Fruit fly (Drosophila melanogaster) whole organism, embryonic: Measurements from ENCODE around the gene TBC1D16.

Source experiments
- CG10431 ChIP-seq: fragments of 200-800 bp; sonication (Bioruptor generic); optimal IDR thresholded peaks from 3 replicates; lab custom pipeline; 2018; ENCODE audit warnings: missing biosample characterization, mild to moderate bottlenecking, missing genetic modification characterization
- CG11504 ChIP-seq: fragments of 200-800 bp; sonication (Bioruptor generic); optimal IDR thresholded peaks from 3 replicates; lab custom pipeline; 2019; ENCODE audit warnings: missing biosample characterization, mild to moderate bottlenecking, missing genetic modification characterization, moderate library complexity
- CG12769 ChIP-seq: fragments of 200-800 bp; sonication (Bioruptor generic); optimal IDR thresholded peaks from 2 replicates; lab custom pipeline; 2019; ENCODE audit warnings: missing biosample characterization, mild to moderate bottlenecking, missing genetic modification characterization, moderate library complexity
- CG14014 ChIP-seq: fragments of 200-800 bp; sonication (Bioruptor generic); IDR thresholded peaks from 2 replicates; pipeline ENCODE4 v1.3.6; 2022; ENCODE audit warnings: missing biosample characterization, missing genetic modification characterization
- CG14860 ChIP-seq: fragments of 200-800 bp; sonication (Bioruptor generic); IDR thresholded peaks from 3 replicates; pipeline ENCODE4 v1.3.6; 2022; ENCODE audit warnings: missing biosample characterization, missing genetic modification characterization; ENCODE audit not compliant: partially characterized antibody
- CG17802 ChIP-seq: fragments of 200-800 bp; sonication (Bioruptor generic); optimal IDR thresholded peaks from 2 replicates; lab custom pipeline; 2018; ENCODE audit warnings: missing biosample characterization, mild to moderate bottlenecking, missing genetic modification characterization, moderate library complexity
- CG1792 ChIP-seq: fragments of 200-800 bp; sonication (Bioruptor generic); optimal IDR thresholded peaks from 2 replicates; lab custom pipeline; 2016; ENCODE audit warnings: missing biosample characterization, missing genetic modification characterization
- CG2199 ChIP-seq: fragments of 200-800 bp; sonication (Bioruptor generic); IDR thresholded peaks from 3 replicates; pipeline ENCODE4 v1.3.6; 2022; ENCODE audit warnings: missing biosample characterization, missing genetic modification characterization
- CG2889 ChIP-seq: fragments of 200-800 bp; sonication (Bioruptor generic); IDR thresholded peaks from 3 replicates; pipeline ENCODE4 v1.3.6; 2022; ENCODE audit warnings: missing biosample characterization, missing genetic modification characterization
- CG31365 ChIP-seq: fragments of 200-800 bp; sonication (Bioruptor generic); optimal IDR thresholded peaks from 2 replicates; lab custom pipeline; 2018; ENCODE audit warnings: missing biosample characterization, mild to moderate bottlenecking, missing genetic modification characterization
- CG4360 ChIP-seq: fragments of 200-800 bp; sonication (Bioruptor generic); IDR thresholded peaks from 2 replicates; pipeline ENCODE4 v1.3.6; 2022; ENCODE audit warnings: missing biosample characterization, missing genetic modification characterization
- CG6683 ChIP-seq: fragments of 200-800 bp; sonication (Bioruptor generic); optimal IDR thresholded peaks from 2 replicates; lab custom pipeline; 2017; ENCODE audit warnings: missing biosample characterization, mild to moderate bottlenecking, missing genetic modification characterization, missing genetic modification reagents
- CG6791 ChIP-seq: fragments of 200-800 bp; sonication (Bioruptor generic); IDR thresholded peaks from 3 replicates; pipeline ENCODE4 v1.3.6; 2022; ENCODE audit warnings: missing biosample characterization, missing genetic modification characterization; ENCODE audit not compliant: partially characterized antibody
- CG6813 ChIP-seq: fragments of 200-800 bp; sonication (Bioruptor generic); optimal IDR thresholded peaks from 2 replicates; lab custom pipeline; 2017; ENCODE audit warnings: missing biosample characterization, missing genetic modification characterization, mild to moderate bottlenecking, moderate library complexity, missing genetic modification reagents
- CG7357 ChIP-seq: fragments of 200-800 bp; sonication (Bioruptor generic); IDR thresholded peaks from 3 replicates; pipeline ENCODE4 v1.3.6; 2022; ENCODE audit warnings: missing biosample characterization, missing genetic modification characterization
- CG7372 ChIP-seq: fragments of 200-800 bp; sonication (Bioruptor generic); IDR thresholded peaks from 2 replicates; pipeline ENCODE4 v1.3.6; 2022; ENCODE audit warnings: missing biosample characterization, missing genetic modification characterization
- CG7963 ChIP-seq: fragments of 200-800 bp; sonication (Bioruptor generic); IDR thresholded peaks from 3 replicates; pipeline ENCODE4 v1.3.6; 2022; ENCODE audit warnings: missing biosample characterization, missing genetic modification characterization; ENCODE audit not compliant: partially characterized antibody
- CG8281 ChIP-seq: fragments of 200-800 bp; sonication (Bioruptor generic); optimal IDR thresholded peaks from 2 replicates; lab custom pipeline; 2018; ENCODE audit warnings: missing biosample characterization, mild to moderate bottlenecking, missing genetic modification characterization, moderate library complexity
- CG8290 ChIP-seq, 3 experiments: fragments of 200-800 bp; sonication (Bioruptor generic); optimal IDR thresholded peaks; 2 replicates each; lab custom pipeline; 2016 to 2019; ENCODE audit warnings: missing biosample characterization in 3 of 3, missing genetic modification characterization in 3 of 3, mild to moderate bottlenecking in 2 of 3, moderate library complexity in 1 of 3
- Camta ChIP-seq: fragments of 200-800 bp; sonication (Bioruptor generic); optimal IDR thresholded peaks from 2 replicates; lab custom pipeline; 2016; ENCODE audit warnings: missing biosample characterization, missing genetic modification characterization
- Doc2 ChIP-seq: fragments of 200-800 bp; sonication (Bioruptor generic); IDR thresholded peaks from 2 replicates; pipeline ENCODE4 v1.3.6; 2022; ENCODE audit warnings: missing biosample characterization, missing genetic modification characterization
- Doc3 ChIP-seq: fragments of 200-800 bp; sonication (Bioruptor generic); IDR thresholded peaks from 3 replicates; pipeline ENCODE4 v1.3.6; 2022; ENCODE audit warnings: missing biosample characterization, missing genetic modification characterization; ENCODE audit not compliant: partially characterized antibody
- H15 ChIP-seq: fragments of 200-800 bp; sonication (Bioruptor generic); IDR thresholded peaks from 3 replicates; pipeline ENCODE4 v1.3.6; 2022; ENCODE audit warnings: missing biosample characterization, missing genetic modification characterization
- Med ChIP-seq: fragments of 200-800 bp; sonication (Bioruptor generic); peaks from one replicate; lab custom pipeline; 2016; ENCODE audit warnings: missing biosample characterization, missing genetic modification characterization, mild to moderate bottlenecking, inconsistent platforms, moderate library complexity
- Myb ChIP-seq: fragments of 200-800 bp; sonication (Bioruptor generic); optimal IDR thresholded peaks from 2 replicates; lab custom pipeline; 2016; ENCODE audit warnings: missing biosample characterization, missing genetic modification characterization
- PHDP ChIP-seq: fragments of 200-800 bp; sonication (Bioruptor generic); optimal IDR thresholded peaks from 3 replicates; lab custom pipeline; 2018; ENCODE audit warnings: missing biosample characterization, mild to moderate bottlenecking, missing genetic modification characterization, moderate library complexity
- Poxn ChIP-seq: fragments of 200-800 bp; sonication (Bioruptor generic); IDR thresholded peaks from 2 replicates; pipeline ENCODE4 v1.3.6; 2022; ENCODE audit warnings: missing biosample characterization, missing genetic modification characterization
- Tbp ChIP-seq: fragments of >200 bp; optimal IDR thresholded peaks from 2 replicates; lab custom pipeline; 2018; ENCODE audit warnings: missing biosample characterization, missing genetic modification characterization
- az2 ChIP-seq: fragments of 200-800 bp; sonication (Bioruptor generic); optimal IDR thresholded peaks from 3 replicates; lab custom pipeline; 2016; ENCODE audit warnings: missing biosample characterization, missing genetic modification characterization
- chif ChIP-seq, 2 experiments: fragments of 200-800 bp; sonication (Bioruptor generic); optimal IDR thresholded peaks; 3 replicates each; lab custom pipeline; 2016; ENCODE audit warnings: missing biosample characterization in 2 of 2, missing genetic modification characterization in 2 of 2
- chinmo ChIP-seq: fragments of 200-800 bp; sonication (Bioruptor generic); IDR thresholded peaks from 4 replicates; pipeline ENCODE4 v1.3.6; 2022; ENCODE audit warnings: missing biosample characterization, missing genetic modification characterization; ENCODE audit not compliant: partially characterized antibody
- corto ChIP-seq: fragments of 200-800 bp; sonication (Bioruptor generic); optimal IDR thresholded peaks from 2 replicates; lab custom pipeline; 2016; ENCODE audit warnings: missing biosample characterization, mild to moderate bottlenecking, missing genetic modification characterization, moderate library complexity
- croc ChIP-seq: fragments of 200-800 bp; sonication (Bioruptor generic); conservative IDR thresholded peaks from 3 replicates; pipeline ENCODE4 v1.3.6; 2022; ENCODE audit warnings: missing biosample characterization, missing genetic modification characterization
- crol ChIP-seq: fragments of 200-800 bp; sonication (Bioruptor generic); IDR thresholded peaks from 2 replicates; pipeline ENCODE4 v1.3.6; 2022; ENCODE audit warnings: missing biosample characterization, missing genetic modification characterization
- cwo ChIP-seq: fragments of 200-800 bp; sonication (Bioruptor generic); optimal IDR thresholded peaks from 3 replicates; lab custom pipeline; 2017; ENCODE audit warnings: missing biosample characterization, missing genetic modification characterization, mild to moderate bottlenecking, moderate library complexity, missing genetic modification reagents
- ems ChIP-seq: fragments of 200-800 bp; sonication (Bioruptor generic); optimal IDR thresholded peaks from 3 replicates; lab custom pipeline; 2016; ENCODE audit warnings: missing biosample characterization, missing genetic modification characterization
- gfzf ChIP-seq: fragments of 200-800 bp; sonication (Bioruptor generic); optimal IDR thresholded peaks from 2 replicates; lab custom pipeline; 2016; ENCODE audit warnings: missing biosample characterization, mild to moderate bottlenecking, missing genetic modification characterization, moderate library complexity
- grau ChIP-seq: fragments of 200-800 bp; optimal IDR thresholded peaks from 3 replicates; lab custom pipeline; 2019; ENCODE audit warnings: missing biosample characterization, mild to moderate bottlenecking, missing genetic modification characterization, moderate library complexity
- gsb-n ChIP-seq: fragments of 200-800 bp; sonication (Bioruptor generic); optimal IDR thresholded peaks from 3 replicates; lab custom pipeline; 2018; ENCODE audit warnings: missing biosample characterization, mild to moderate bottlenecking, missing genetic modification characterization
- hkb ChIP-seq, 2 experiments: fragments of 200-800 bp in 1 of 2; fragments of >200 bp in 1 of 2; sonication (Bioruptor generic) in 1 of 2; IDR thresholded peaks in 1 of 2; optimal IDR thresholded peaks in 1 of 2; 2 replicates each; pipeline versions ENCODE4 v1.3.6 to Lab custom; 2017 to 2022; ENCODE audit warnings: missing biosample characterization in 1 of 2, missing genetic modification characterization in 1 of 2
- jing ChIP-seq: fragments of 200-800 bp; sonication (Bioruptor generic); optimal IDR thresholded peaks from 2 replicates; lab custom pipeline; 2018; ENCODE audit warnings: missing biosample characterization, mild to moderate bottlenecking, missing genetic modification characterization
- jumu ChIP-seq: fragments of 200-800 bp; sonication (Bioruptor generic); optimal IDR thresholded peaks from 3 replicates; lab custom pipeline; 2016; ENCODE audit warnings: missing biosample characterization, missing genetic modification characterization
- salm ChIP-seq: fragments of 200-800 bp; sonication (Bioruptor generic); optimal IDR thresholded peaks from 2 replicates; lab custom pipeline; 2018; ENCODE audit warnings: missing biosample characterization, mild to moderate bottlenecking, missing genetic modification characterization
- so ChIP-seq: fragments of 200-800 bp; sonication (Bioruptor generic); IDR thresholded peaks from 3 replicates; pipeline ENCODE4 v1.3.6; 2022; ENCODE audit warnings: missing biosample characterization, missing genetic modification characterization
- sr ChIP-seq: fragments of 200-800 bp; sonication (Bioruptor generic); IDR thresholded peaks from 3 replicates; pipeline ENCODE4 v1.3.6; 2022; ENCODE audit warnings: missing biosample characterization, missing genetic modification characterization
- vfl ChIP-seq: fragments of 200-800 bp; sonication (Bioruptor generic); optimal IDR thresholded peaks from 2 replicates; lab custom pipeline; 2016; ENCODE audit warnings: missing biosample characterization, missing genetic modification characterization
- zf30C ChIP-seq: fragments of 200-800 bp; sonication (Bioruptor generic); optimal IDR thresholded peaks from 3 replicates; lab custom pipeline; 2018; ENCODE audit warnings: missing biosample characterization, mild to moderate bottlenecking, missing genetic modification characterization

Gene TBC1D16

dm6 chr2L:10472257-10472656 lies 36.8 kb upstream of the TBC1D16 start (continued):
- no peak for TF ChIP-seq vfl
- no peak for TF ChIP-seq ems (GFP tag; lab: Kevin White, UChicago)
- no peak for TF ChIP-seq CG6791 (GFP tag; lab: Robert Waterston, UW)
- no peak for TF ChIP-seq Myb
- no peak for TF ChIP-seq CG1792 (GFP tag; lab: Kevin White, UChicago)
- TF ChIP-seq CG10431 (GFP tag; lab: Kevin White, UChicago): no peak
- no peak for TF ChIP-seq CG17802 (tag; lab: Kevin White, UChicago)
- TF ChIP-seq zf30C (GFP tag; lab: Kevin White, UChicago): no peak

dm6 chr2L:10470211-10470610 lies 34.8 kb upstream of the TBC1D16 start:
- TF ChIP-seq chif (GFP tag; optimal IDR thresholded peaks at IDR 0.05; lab: Kevin White, UChicago) (no peak), Med (GFP tag; lab: Kevin White, UChicago) (peak; percentile 2), chinmo (0 out of 4 replicates have a peak, but pooled peaks have one; percentile 30), sr (GFP tag; lab: Robert Waterston, UW) (0 out of 3 replicates have a peak, but pooled peaks have one; percentile 37), CG8290 (GFP tag; optimal IDR thresholded peaks at IDR 0.05; lab: Kevin White, UChicago) (no peak), CG8290 (tag; optimal IDR thresholded peaks at IDR 0.05; lab: Kevin White, UChicago) (peak in 1 of 2 experiments; percentile 3), CG14014 (GFP tag; lab: Robert Waterston, UW) (peak; percentile 13; the same call in 1 of the 2 replicates), CG2199 (GFP tag; lab: Robert Waterston, UW) (peak; percentile 98), Doc2 (GFP tag; lab: Robert Waterston, UW) (no peak), CG7963 (GFP tag; lab: Robert Waterston, UW) (no peak), CG31365 (tag; lab: Kevin White, UChicago) (no peak), so (0 out of 3 replicates have a peak, but pooled peaks have one; percentile 36)

- peak; percentile 96 for TF ChIP-seq cwo (GFP tag; lab: Kevin White, UChicago)
- TF ChIP-seq gfzf (GFP tag; lab: Kevin White, UChicago): no peak
- no peak for TF ChIP-seq CG7372 (GFP tag; lab: Robert Waterston, UW)
- no peak for TF ChIP-seq jing (GFP tag; lab: Kevin White, UChicago)
- no peak for TF ChIP-seq PHDP (tag; lab: Kevin White, UChicago)
- TF ChIP-seq CG6813 (GFP tag; lab: Kevin White, UChicago): no peak
- no peak for TF ChIP-seq CG11504 (tag; lab: Kevin White, UChicago)
- no peak for TF ChIP-seq Tbp (GFP tag; lab: Kevin White, UChicago)
- no peak for TF ChIP-seq gsb-n (tag; lab: Kevin White, UChicago)
- TF ChIP-seq hkb (optimal IDR thresholded peaks at IDR 0.05; lab: Kevin White, UChicago): no peak
- no peak for TF ChIP-seq hkb (GFP tag; IDR thresholded peaks at IDR 0.05; lab: Robert Waterston, UW)
- TF ChIP-seq corto (GFP tag; lab: Kevin White, UChicago): no peak
- no peak for TF ChIP-seq H15 (GFP tag; lab: Robert Waterston, UW)
- no peak for TF ChIP-seq croc (GFP tag; lab: Robert Waterston, UW)
- no peak for TF ChIP-seq CG14860
- TF ChIP-seq CG7357 (GFP tag; lab: Robert Waterston, UW): no peak
- TF ChIP-seq CG12769 (tag; lab: Kevin White, UChicago): peak; percentile 76
- no peak for TF ChIP-seq CG8281 (tag; lab: Kevin White, UChicago)
- TF ChIP-seq jumu: no peak
- no peak for TF ChIP-seq grau (tag; lab: Kevin White, UChicago)
- no peak for TF ChIP-seq CG2889 (GFP tag; lab: Robert Waterston, UW)
- no peak for TF ChIP-seq Camta (GFP tag; lab: Kevin White, UChicago)
- 0 out of 4 replicates have a peak, but pooled peaks have one; percentile 36 for TF ChIP-seq chinmo
- no peak for TF ChIP-seq az2 (GFP tag; lab: Kevin White, UChicago)
- no peak for TF ChIP-seq Poxn (GFP tag; lab: Robert Waterston, UW)
- no peak for TF ChIP-seq Doc3 (GFP tag; lab: Robert Waterston, UW)
- TF ChIP-seq crol (GFP tag; lab: Robert Waterston, UW): peak; percentile 65; the same call in 1 of the 2 replicates
- no peak for TF ChIP-seq CG4360 (GFP tag; lab: Robert Waterston, UW)
- TF ChIP-seq CG6683 (GFP tag; lab: Kevin White, UChicago): no peak
- TF ChIP-seq salm: no peak
Measured at dm6 chr2L:10468978-10469377, 33.5 kb upstream of the TBC1D16 start.
